Worm (Caenorhabditis elegans): ENCODE data around the gene C35A5.11.

The C35A5.11 gene

ce11 chrV:10464746-10465145, 38.2 kb downstream of the C35A5.11 start:
- TF ChIP-seq madf-2 (tag; optimal IDR thresholded peaks at IDR 0.05) (no peak), tbx-2 (tag; optimal IDR thresholded peaks at IDR 0.05) (no peak), ceh-6 (GFP tag; optimal IDR thresholded peaks at IDR 0.05) (no peak), sox-4 (tag; optimal IDR thresholded peaks at IDR 0.05) (no peak), ceh-9 (tag; optimal IDR thresholded peaks at IDR 0.05) (no peak), ceh-34 (tag; optimal IDR thresholded peaks at IDR 0.05) (no peak), fkh-10 (GFP tag; optimal IDR thresholded peaks at IDR 0.05) (no peak), odd-2 (tag; optimal IDR thresholded peaks at IDR 0.05) (no peak), unc-3 (GFP tag; conservative IDR thresholded peaks at IDR 0.05) (no peak), unc-3 (tag; optimal IDR thresholded peaks at IDR 0.05) (no peak), hlh-15 (tag; optimal IDR thresholded peaks at IDR 0.05) (no peak), ceh-24 (tag; optimal IDR thresholded peaks at IDR 0.05) (no peak), elt-4 (tag; optimal IDR thresholded peaks at IDR 0.05) (no peak), ets-4 (tag; optimal IDR thresholded peaks at IDR 0.05) (no peak), pqm-1 (tag; optimal IDR thresholded peaks at IDR 0.05) (no peak), ref-2 (tag; optimal IDR thresholded peaks at IDR 0.05) (no peak), hlh-30 (tag; optimal IDR thresholded peaks at IDR 0.05; ENCODE audit: insufficient read depth) (no peak)

- TF ChIP-seq syd-9 (tag; optimal IDR thresholded peaks at IDR 0.05) (no peak), pha-4 (tag; optimal IDR thresholded peaks at IDR 0.05) (no peak), ceh-22 (tag; optimal IDR thresholded peaks at IDR 0.05) (no peak), lin-11 (tag; optimal IDR thresholded peaks at IDR 0.05) (no peak), sox-4 (tag; optimal IDR thresholded peaks at IDR 0.05) (no peak), eyg-1 (tag; optimal IDR thresholded peaks at IDR 0.05) (no peak)
Observed at ce11 chrV:10464160-10464559, 38.8 kb downstream of the C35A5.11 start.

- TF ChIP-seq ets-4 (tag; optimal IDR thresholded peaks at IDR 0.05) (no peak), ceh-31 (tag; optimal IDR thresholded peaks at IDR 0.05) (no peak), tbx-7 (tag; optimal IDR thresholded peaks at IDR 0.05) (no peak), ceh-24 (tag; optimal IDR thresholded peaks at IDR 0.05) (no peak), lim-6 (tag; optimal IDR thresholded peaks at IDR 0.05) (no peak), che-1 (tag; optimal IDR thresholded peaks at IDR 0.05) (no peak), nfya-1 (tag; optimal IDR thresholded peaks at IDR 0.05) (no peak), unc-3 (GFP tag; conservative IDR thresholded peaks at IDR 0.05) (no peak), unc-3 (tag; optimal IDR thresholded peaks at IDR 0.05) (no peak), ceh-48 (tag; optimal IDR thresholded peaks at IDR 0.05) (no peak), ahr-1 (tag; optimal IDR thresholded peaks at IDR 0.05) (no peak), ceh-22 (tag; optimal IDR thresholded peaks at IDR 0.05) (no peak), ceh-45 (GFP tag; IDR thresholded peaks at IDR 0.05) (no peak), dmd-4 (tag; optimal IDR thresholded peaks at IDR 0.05; ENCODE audit: borderline replicate concordance) (no peak), fax-1 (tag; optimal IDR thresholded peaks at IDR 0.05) (no peak), hlh-15 (tag; optimal IDR thresholded peaks at IDR 0.05) (no peak)
Observed at ce11 chrV:10463276-10463675, 39.6 kb downstream of the C35A5.11 start, which contains the start of gene F22E12.3. F22E12.3 (minus strand) TSS chrV:10463376.

ce11 chrV:10462066-10462465, 40.8 kb downstream of the C35A5.11 start, which contains the start of gene chw-1:
chw-1 (plus strand) TSS chrV:10462282.
- no peak for TF ChIP-seq hlh-8 (tag; optimal IDR thresholded peaks at IDR 0.05)
- no peak for TF ChIP-seq ceh-9 (tag; optimal IDR thresholded peaks at IDR 0.05)
- TF ChIP-seq unc-55 (GFP tag; optimal IDR thresholded peaks at IDR 0.05): no peak
- TF ChIP-seq ceh-31 (tag; optimal IDR thresholded peaks at IDR 0.05): no peak
- TF ChIP-seq ceh-45 (GFP tag; IDR thresholded peaks at IDR 0.05): no peak
- TF ChIP-seq ceh-6 (GFP tag; optimal IDR thresholded peaks at IDR 0.05): no peak
- TF ChIP-seq madf-2 (tag; optimal IDR thresholded peaks at IDR 0.05): no peak
- no peak for TF ChIP-seq hlh-13 (GFP tag; optimal IDR thresholded peaks at IDR 0.05)
- TF ChIP-seq nhr-11 (tag; optimal IDR thresholded peaks at IDR 0.05): no peak
- no peak for TF ChIP-seq lim-6 (tag; optimal IDR thresholded peaks at IDR 0.05)
- no peak for TF ChIP-seq K09A11.1 (tag; optimal IDR thresholded peaks at IDR 0.05; ENCODE audit: insufficient read depth)
- TF ChIP-seq F13H6.1 (tag; optimal IDR thresholded peaks at IDR 0.05): no peak
- no peak for TF ChIP-seq pha-2 (tag; optimal IDR thresholded peaks at IDR 0.05)
- TF ChIP-seq ceh-14 (tag; optimal IDR thresholded peaks at IDR 0.05): no peak
- TF ChIP-seq syd-9 (tag; optimal IDR thresholded peaks at IDR 0.05): no peak
- TF ChIP-seq elt-4 (tag; optimal IDR thresholded peaks at IDR 0.05): no peak
- TF ChIP-seq gmeb-2 (tag; optimal IDR thresholded peaks at IDR 0.05): no peak
